ENCODE assay signal across 1 fruit fly cellular context in the genomic region with DNA sequence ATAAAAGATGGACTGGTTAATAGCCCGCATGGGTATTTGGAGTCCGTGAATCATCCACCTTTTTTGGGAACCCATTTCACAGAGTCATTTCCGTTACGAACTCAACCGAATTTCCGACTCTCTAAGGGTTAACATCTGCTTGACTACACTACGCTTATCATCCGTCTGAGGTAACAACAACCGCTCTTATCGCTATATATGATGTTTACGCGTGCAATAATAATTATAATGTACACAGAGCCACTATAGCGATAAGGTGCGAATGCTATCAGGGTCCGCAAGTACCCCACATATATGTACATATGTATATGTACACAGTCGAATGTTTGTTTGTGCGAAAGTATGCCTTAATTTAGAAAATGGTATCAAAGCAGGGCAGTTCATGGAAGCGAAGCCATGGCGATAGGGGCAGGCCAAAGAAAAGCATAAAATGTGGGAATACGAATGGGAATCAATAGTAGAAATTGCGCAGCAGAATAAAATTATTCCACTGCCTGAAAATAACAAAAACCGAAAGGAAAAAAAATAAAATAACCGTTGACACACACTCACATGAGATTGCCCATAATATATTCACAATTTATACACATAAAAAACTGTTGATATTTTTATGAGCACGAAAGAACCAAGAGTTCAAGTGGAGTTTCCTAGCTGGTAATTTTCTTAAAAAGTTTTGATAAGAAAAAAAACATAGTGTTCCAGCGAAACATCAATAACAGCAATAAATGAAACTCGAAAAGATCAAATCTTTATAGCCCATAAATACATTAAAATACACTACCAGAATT.
TF ChIP-seq lines count a peak whose summit lies in the region.

No protein-coding gene starts in this region.

TF ChIP-seq in whole organism, embryonic, 481 proteins besides CTCF, POLR2A, EP300 and RAD21 (continued from another document):
- TF ChIP-seq CG5180 (GFP tag; optimal IDR thresholded peaks at IDR 0.05; lab: Kevin White, UChicago) (peak; percentile 91), toy (GFP tag; IDR thresholded peaks at IDR 0.05; lab: Robert Waterston, UW) (peak; percentile 14; the same call in 1 of the 2 replicates), gem (tag; optimal IDR thresholded peaks at IDR 0.05; lab: Kevin White, UChicago) (peak; percentile 69), CG13424 (tag; optimal IDR thresholded peaks at IDR 0.05; lab: Kevin White, UChicago) (peak; percentile 85), CG12659 (GFP tag; optimal IDR thresholded peaks at IDR 0.05; lab: Kevin White, UChicago) (peak; percentile 83), CG33213 (GFP tag; optimal IDR thresholded peaks at IDR 0.05; lab: Kevin White, UChicago) (peak; percentile 84), fd3F (GFP tag; optimal IDR thresholded peaks at IDR 0.05; lab: Kevin White, UChicago) (peak; percentile 68), dmrt11E (tag; optimal IDR thresholded peaks at IDR 0.05; lab: Kevin White, UChicago) (peak; percentile 77), crol (GFP tag; IDR thresholded peaks at IDR 0.05; lab: Robert Waterston, UW) (no peak; the same call in 1 of the 2 replicates), CG31365 (tag; optimal IDR thresholded peaks at IDR 0.05; lab: Kevin White, UChicago) (peak; percentile 91), tx (GFP tag; optimal IDR thresholded peaks at IDR 0.05; lab: Kevin White, UChicago) (peak; percentile 44), D (optimal IDR thresholded peaks at IDR 0.05; lab: Kevin White, UChicago) (no peak), D (GFP tag; optimal IDR thresholded peaks at IDR 0.05; lab: Kevin White, UChicago) (peak; percentile 61), CG7271 (tag; optimal IDR thresholded peaks at IDR 0.05; lab: Kevin White, UChicago) (no peak), ranshi (GFP tag; IDR thresholded peaks at IDR 0.05; lab: Robert Waterston, UW) (peak; percentile 78; the same call in 1 of the 2 replicates), CG4820 (GFP tag; optimal IDR thresholded peaks at IDR 0.05; lab: Kevin White, UChicago) (peak; percentile 50), pum (GFP tag; optimal IDR thresholded peaks at IDR 0.05; lab: Kevin White, UChicago) (peak; percentile 23), cas (GFP tag; IDR thresholded peaks at IDR 0.05; lab: Robert Waterston, UW) (no peak), Xbp1 (GFP tag; optimal IDR thresholded peaks at IDR 0.05; lab: Kevin White, UChicago) (peak; percentile 23), PHDP (tag; optimal IDR thresholded peaks at IDR 0.05; lab: Kevin White, UChicago) (peak; percentile 92), Nf-YB (GFP tag; optimal IDR thresholded peaks at IDR 0.05; lab: Kevin White, UChicago) (peak; percentile 71), CG16779 (GFP tag; IDR thresholded peaks at IDR 0.05; lab: Robert Waterston, UW) (peak; percentile 81), Blimp-1 (GFP tag; optimal IDR thresholded peaks at IDR 0.05; lab: Kevin White, UChicago) (peak; percentile 82), sim (GFP tag; IDR thresholded peaks at IDR 0.05; lab: Robert Waterston, UW) (0 out of 2 replicates have a peak, but pooled peaks have one; percentile 53), zfh2 (GFP tag; optimal IDR thresholded peaks at IDR 0.05; lab: Kevin White, UChicago) (peak; percentile 19), CG31441 (GFP tag; IDR thresholded peaks at IDR 0.05; lab: Robert Waterston, UW) (peak; percentile 14; the same call in 1 of the 2 replicates), tgo (GFP tag; IDR thresholded peaks at IDR 0.05; lab: Robert Waterston, UW) (peak; percentile 52; the same call in 2 of the 3 replicates), CG7839 (tag; optimal IDR thresholded peaks at IDR 0.05; lab: Kevin White, UChicago) (peak; percentile 75), CG6272 (GFP tag; IDR thresholded peaks at IDR 0.05; lab: Robert Waterston, UW) (no peak), H2.0 (GFP tag; IDR thresholded peaks at IDR 0.05; lab: Robert Waterston, UW) (peak; percentile 36; the same call in 1 of the 2 replicates), CG14050 (GFP tag; IDR thresholded peaks at IDR 0.05; lab: Robert Waterston, UW) (peak; percentile 48; the same call in 1 of the 3 replicates), Gsc (GFP tag; IDR thresholded peaks at IDR 0.05; lab: Robert Waterston, UW) (no peak), CG4328 (GFP tag; optimal IDR thresholded peaks at IDR 0.05; lab: Kevin White, UChicago) (peak; percentile 93)
